Fruit fly (Drosophila melanogaster) whole organism, wandering third instar larva: Measurements from ENCODE around the gene Fur1.
A peak's percentile ranks its signal among the peaks of the same experiment; 100 is the strongest.

Experiments used
- Abd-B ChIP-seq: fragments of >200 bp; optimal IDR thresholded peaks from 2 replicates; lab custom pipeline; 2017; ENCODE audit warnings: missing biosample characterization, missing genetic modification characterization
- Dif ChIP-seq: fragments of 200-275, 200-300 bp; sonication (Bioruptor generic); optimal IDR thresholded peaks from 2 replicates; lab custom pipeline; 2018; ENCODE audit warnings: missing biosample characterization, missing genetic modification characterization; ENCODE audit not compliant: partially characterized antibody
- HLH106 ChIP-seq: fragments of 200-800 bp; optimal IDR thresholded peaks from 3 replicates; lab custom pipeline; 2019; ENCODE audit warnings: missing biosample characterization, mild to moderate bottlenecking, missing genetic modification characterization, moderate library complexity
- Hr78 ChIP-seq: fragments of >200 bp; optimal IDR thresholded peaks from 2 replicates; lab custom pipeline; 2017; ENCODE audit warnings: missing biosample characterization, missing genetic modification characterization
- Rel ChIP-seq, 2 experiments: fragments of 200-800 bp; sonication (Bioruptor generic) in 1 of 2; optimal IDR thresholded peaks; 2 replicates in 1 of 2; 3 replicates in 1 of 2; lab custom pipeline; 2016 to 2019; ENCODE audit warnings: mild to moderate bottlenecking in 2 of 2, missing biosample characterization in 2 of 2, missing genetic modification characterization in 2 of 2, moderate library complexity in 1 of 2
- brk ChIP-seq: fragments of 200-800 bp; sonication (Bioruptor generic); optimal IDR thresholded peaks from 2 replicates; lab custom pipeline; 2016; ENCODE audit warnings: missing biosample characterization, mild to moderate bottlenecking, missing genetic modification characterization
- rgr ChIP-seq: fragments of 200-800 bp; sonication (Bioruptor generic); optimal IDR thresholded peaks from 3 replicates; lab custom pipeline; 2016; ENCODE audit warnings: missing biosample characterization, mild to moderate bottlenecking, missing genetic modification characterization

dm6 chr3R:25302239-25302638 is 170.6 kb downstream of the Fur1 start, which contains the start of gene CG31370:
- TF ChIP-seq Dif (GFP tag; lab: Kevin White, UChicago) = no peak
- TF ChIP-seq Abd-B (GFP tag; lab: Kevin White, UChicago) = no peak
- no peak for TF ChIP-seq rgr (GFP tag; lab: Kevin White, UChicago)
- TF ChIP-seq Hr78 (GFP tag; lab: Kevin White, UChicago) = no peak
- peak; percentile 57 for TF ChIP-seq brk (GFP tag; lab: Kevin White, UChicago)
- TF ChIP-seq Rel (GFP tag; optimal IDR thresholded peaks at IDR 0.05; lab: Kevin White, UChicago) = no peak
- no peak for TF ChIP-seq Rel (tag; optimal IDR thresholded peaks at IDR 0.05; lab: Kevin White, UChicago)
- no peak for TF ChIP-seq HLH106 (tag; lab: Kevin White, UChicago)
